Worm (Caenorhabditis elegans) whole organism, mixed stage, embryonic: ENCODE results near the gene apc-17.
A peak's percentile ranks its signal among the peaks of the same experiment; 100 is the strongest.

Source experiments
- M03D4.4 ChIP-seq: sonication (generic microtip); optimal IDR thresholded peaks from 2 replicates; lab custom pipeline; 2017; ENCODE audit warnings: mild to moderate bottlenecking, missing genetic modification characterization, missing compliant biosample characterization
- bed-3 ChIP-seq: fragments of 200-800 bp; sonication (Bioruptor generic); optimal IDR thresholded peaks from 3 replicates; lab custom pipeline; 2018; ENCODE audit warnings: mild to moderate bottlenecking, missing genetic modification characterization, moderate library complexity, missing compliant biosample characterization
- blmp-1 ChIP-seq: fragments of 150-350 bp; optimal IDR thresholded peaks from 2 replicates; lab custom pipeline; 2014; ENCODE audit warnings: missing biosample characterization, missing genetic modification characterization
- ceh-39 ChIP-seq: fragments of 150-350 bp; optimal IDR thresholded peaks from 2 replicates; lab custom pipeline; 2014; ENCODE audit warnings: missing biosample characterization, missing genetic modification characterization
- ceh-43 ChIP-seq: fragments of 200-800 bp; sonication (Bioruptor generic); optimal IDR thresholded peaks from 2 replicates; lab custom pipeline; 2018; ENCODE audit warnings: mild to moderate bottlenecking, missing genetic modification characterization, moderate library complexity, missing compliant biosample characterization
- ceh-83 ChIP-seq: fragments of 200-800 bp; sonication (Bioruptor generic); optimal IDR thresholded peaks from 2 replicates; lab custom pipeline; 2018; ENCODE audit warnings: mild to moderate bottlenecking, missing genetic modification characterization, missing compliant biosample characterization
- ces-1 ChIP-seq: fragments of 150-350 bp; optimal IDR thresholded peaks from 2 replicates; lab custom pipeline; 2014; ENCODE audit warnings: missing biosample characterization, missing genetic modification reagents, missing genetic modification characterization
- drap-1 ChIP-seq: fragments of 200-800 bp; sonication (Bioruptor generic); optimal IDR thresholded peaks from 3 replicates; lab custom pipeline; 2018; ENCODE audit warnings: mild to moderate bottlenecking, missing genetic modification characterization, missing compliant biosample characterization
- elt-1 ChIP-seq: sonication (generic microtip); optimal IDR thresholded peaks from 2 replicates; lab custom pipeline; 2017; ENCODE audit warnings: missing genetic modification characterization, mild to moderate bottlenecking, missing compliant biosample characterization, antibody characterized with exemption, moderate library complexity, borderline replicate concordance; ENCODE audit not compliant: insufficient read depth
- elt-3 ChIP-seq: fragments of 150-350 bp; optimal IDR thresholded peaks from 2 replicates; lab custom pipeline; 2014; ENCODE audit warnings: missing biosample characterization, missing genetic modification characterization
- ham-2 ChIP-seq: fragments of 200-800 bp; sonication (Bioruptor generic); optimal IDR thresholded peaks from 2 replicates; lab custom pipeline; 2018; ENCODE audit warnings: mild to moderate bottlenecking, missing genetic modification characterization, missing compliant biosample characterization
- hlh-1 ChIP-seq: fragments of 150-350 bp; optimal IDR thresholded peaks from 2 replicates; lab custom pipeline; 2014; ENCODE audit warnings: missing biosample characterization, missing genetic modification reagents, missing genetic modification characterization
- lin-13 ChIP-seq: fragments of 150-350 bp; optimal IDR thresholded peaks from 2 replicates; lab custom pipeline; 2014; ENCODE audit warnings: missing biosample characterization, missing genetic modification characterization
- lin-32 ChIP-seq: fragments of 200-800 bp; sonication (Bioruptor generic); optimal IDR thresholded peaks from 2 replicates; lab custom pipeline; 2018; ENCODE audit warnings: mild to moderate bottlenecking, missing genetic modification characterization, missing compliant biosample characterization
- lsy-2 ChIP-seq: fragments of 150-350 bp; optimal IDR thresholded peaks from 2 replicates; lab custom pipeline; 2014; ENCODE audit warnings: missing biosample characterization, missing genetic modification characterization
- mep-1 ChIP-seq: fragments of 150-350 bp; optimal IDR thresholded peaks from 2 replicates; lab custom pipeline; 2017; ENCODE audit warnings: missing biosample characterization, missing genetic modification reagents, missing genetic modification characterization, inconsistent platforms
- mls-2 ChIP-seq: sonication (generic microtip); optimal IDR thresholded peaks from 2 replicates; lab custom pipeline; 2016; ENCODE audit warnings: mild to moderate bottlenecking, missing genetic modification characterization, moderate library complexity, missing compliant biosample characterization
- nhr-2 ChIP-seq: fragments of 150-350 bp; optimal IDR thresholded peaks from 2 replicates; lab custom pipeline; 2014; ENCODE audit warnings: missing biosample characterization, missing genetic modification characterization
- nhr-237 ChIP-seq: fragments of 150-350 bp; optimal IDR thresholded peaks from 2 replicates; lab custom pipeline; 2014; ENCODE audit warnings: missing biosample characterization, missing genetic modification characterization
- nhr-28 ChIP-seq: fragments of 150-350 bp; optimal IDR thresholded peaks from 2 replicates; lab custom pipeline; 2014; ENCODE audit warnings: missing biosample characterization, missing genetic modification characterization
- nhr-76 ChIP-seq: sonication (generic microtip); optimal IDR thresholded peaks from 2 replicates; lab custom pipeline; 2017; ENCODE audit warnings: missing biosample characterization, missing genetic modification characterization
- sem-2 ChIP-seq: fragments of 200-800 bp; sonication (Bioruptor generic); optimal IDR thresholded peaks from 2 replicates; lab custom pipeline; 2018; ENCODE audit warnings: mild to moderate bottlenecking, missing genetic modification characterization, missing compliant biosample characterization
- snpc-4 ChIP-seq: fragments of 150-350 bp; optimal IDR thresholded peaks from 2 replicates; lab custom pipeline; 2014; ENCODE audit warnings: missing biosample characterization, missing genetic modification characterization
- sptf-1 ChIP-seq: sonication (generic microtip); optimal IDR thresholded peaks from 2 replicates; lab custom pipeline; 2017; ENCODE audit warnings: mild to moderate bottlenecking, missing genetic modification characterization, moderate library complexity, missing compliant biosample characterization
- tbx-8 ChIP-seq: fragments of 200-800 bp; sonication (Bioruptor generic); optimal IDR thresholded peaks from 2 replicates; lab custom pipeline; 2018; ENCODE audit warnings: mild to moderate bottlenecking, missing genetic modification characterization, moderate library complexity, missing compliant biosample characterization
- unc-120 ChIP-seq: sonication (generic microtip); optimal IDR thresholded peaks from 2 replicates; lab custom pipeline; 2017; ENCODE audit warnings: missing genetic modification characterization, missing compliant biosample characterization; ENCODE audit not compliant: poor library complexity, severe bottlenecking
- unc-39 ChIP-seq: fragments of 150-350 bp; optimal IDR thresholded peaks from 2 replicates; lab custom pipeline; 2014; ENCODE audit warnings: missing biosample characterization, missing genetic modification characterization
- unc-62 ChIP-seq: fragments of 150-350 bp; optimal IDR thresholded peaks from 2 replicates; lab custom pipeline; 2014; ENCODE audit warnings: missing biosample characterization, missing genetic modification reagents, missing genetic modification characterization
- zip-8 ChIP-seq: fragments of 150-350 bp; optimal IDR thresholded peaks from 2 replicates; lab custom pipeline; 2014; ENCODE audit warnings: missing biosample characterization, missing genetic modification characterization
- ztf-11 ChIP-seq: fragments of 150-350 bp; optimal IDR thresholded peaks from 2 replicates; lab custom pipeline; 2014; ENCODE audit warnings: missing biosample characterization, missing genetic modification characterization

The apc-17 gene

DNA sequence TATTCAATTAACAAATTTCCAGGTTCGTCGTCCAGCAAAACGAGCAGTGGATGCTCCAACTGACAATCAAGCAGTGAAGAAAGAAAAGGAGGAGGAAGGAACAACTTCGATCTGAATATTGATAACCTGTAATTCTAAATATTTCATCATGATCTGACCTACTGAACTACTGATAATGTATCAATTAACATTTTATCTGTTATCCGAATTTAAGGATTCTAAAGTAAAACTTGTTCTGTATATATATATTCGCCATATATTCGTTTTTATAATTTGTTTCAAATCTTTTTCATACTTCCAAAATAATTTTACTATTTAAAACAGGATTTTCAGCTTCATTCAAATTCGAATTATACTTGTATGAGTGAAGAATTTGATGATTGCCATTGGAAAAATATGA is at the start of gene apc-17:
Gene apc-17, plus strand, starts transcription at position 301 of the 400 bp plus-strand sequence.
- TF ChIP-seq ceh-83 (GFP tag; lab: Kevin White, UChicago) = no peak
- no peak for TF ChIP-seq mls-2
- TF ChIP-seq unc-62 (GFP tag; lab: Kevin White, UChicago) = no peak
- TF ChIP-seq sptf-1 (tag; lab: Kevin White, UChicago) = no peak
- TF ChIP-seq M03D4.4 (tag; lab: Kevin White, UChicago) = no peak
- no peak for TF ChIP-seq drap-1 (GFP tag; lab: Kevin White, UChicago)
- TF ChIP-seq sem-2 (GFP tag; lab: Kevin White, UChicago) = no peak
- TF ChIP-seq bed-3 (GFP tag; lab: Kevin White, UChicago) = no peak
- no peak for TF ChIP-seq unc-39 (tag; lab: Kevin White, UChicago)

DNA sequence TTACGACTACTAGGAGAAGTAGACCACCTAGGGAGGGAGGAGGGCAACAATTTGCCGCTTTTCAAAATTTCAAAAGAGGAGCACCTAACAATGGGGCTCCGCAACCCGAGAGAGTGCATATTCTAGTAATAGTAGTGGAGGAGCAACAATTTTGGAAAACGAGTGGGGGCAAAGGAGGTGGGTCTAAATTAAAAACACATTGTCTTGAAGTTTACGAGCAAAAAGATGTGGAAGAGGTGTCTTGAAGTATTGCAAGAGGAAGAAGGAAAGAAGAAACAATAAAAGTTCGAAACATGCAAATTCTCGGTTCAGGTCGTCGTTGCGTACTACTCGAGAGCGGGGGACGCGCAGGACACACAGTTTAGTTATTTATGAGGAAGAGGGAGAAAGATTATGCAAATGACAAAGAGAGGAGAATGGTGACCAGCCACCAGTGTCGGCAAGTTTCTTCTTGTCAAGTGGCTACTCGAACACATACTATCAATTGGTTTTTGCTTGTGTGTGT is 43.7 kb upstream of the apc-17 start:
- TF ChIP-seq hlh-1 (no peak), nhr-28 (no peak), elt-3 (no peak), ceh-39 (tag; lab: Kevin White, UChicago) (no peak), ceh-83 (GFP tag; lab: Kevin White, UChicago) (no peak), zip-8 (tag; lab: Kevin White, UChicago) (no peak), ces-1 (GFP tag; lab: Kevin White, UChicago) (no peak), unc-120 (no peak), elt-1 (tag; lab: Kevin White, UChicago) (no peak), snpc-4 (tag; lab: Kevin White, UChicago) (no peak), ztf-11 (tag; lab: Kevin White, UChicago) (no peak), ham-2 (GFP tag; lab: Kevin White, UChicago) (no peak), lsy-2 (tag; lab: Kevin White, UChicago) (no peak), unc-39 (tag; lab: Kevin White, UChicago) (no peak), mep-1 (tag; lab: Kevin White, UChicago) (no peak), tbx-8 (GFP tag; lab: Kevin White, UChicago) (no peak), drap-1 (GFP tag; lab: Kevin White, UChicago) (no peak), mls-2 (no peak)

- TF ChIP-seq elt-3 = no peak
- TF ChIP-seq ces-1 (GFP tag; lab: Kevin White, UChicago) = peak; percentile 63
- TF ChIP-seq blmp-1 (tag; lab: Kevin White, UChicago) = no peak
- TF ChIP-seq ceh-43 (GFP tag; lab: Kevin White, UChicago) = no peak
- peak; percentile 19 for TF ChIP-seq sptf-1 (tag; lab: Kevin White, UChicago)
Measured at ce11 chrII:11072565-11072964, 35.4 kb upstream of the apc-17 start.

- TF ChIP-seq ham-2 (GFP tag; lab: Kevin White, UChicago) (no peak), lin-13 (tag; lab: Kevin White, UChicago) (no peak), nhr-76 (tag; lab: Kevin White, UChicago) (no peak), mls-2 (no peak), nhr-2 (tag; lab: Kevin White, UChicago) (no peak), lin-32 (GFP tag; lab: Kevin White, UChicago) (no peak), elt-1 (tag; lab: Kevin White, UChicago) (peak; percentile 82), snpc-4 (tag; lab: Kevin White, UChicago) (no peak)
Measured at ce11 chrII:11076550-11076949, 31.4 kb upstream of the apc-17 start.

DNA sequence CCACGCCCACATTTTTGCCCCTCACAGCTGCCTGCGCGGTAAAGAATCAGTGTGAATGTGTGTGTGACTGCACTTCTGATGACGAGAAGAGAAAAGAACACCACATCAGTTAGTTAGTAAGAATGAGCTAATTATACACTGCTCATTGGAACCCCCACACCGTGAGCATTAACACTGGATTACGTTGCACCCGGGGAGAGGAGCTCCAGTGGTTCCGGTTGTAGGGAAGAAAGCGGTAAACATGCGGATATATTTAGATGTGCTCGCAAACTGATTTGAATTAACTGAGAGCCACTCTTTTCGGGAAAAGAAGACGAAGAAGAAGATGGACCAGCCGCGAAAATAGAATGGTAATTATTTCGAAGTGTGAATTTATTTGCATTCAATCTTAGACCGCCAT is 21.2 kb upstream of the apc-17 start:
- no peak for TF ChIP-seq nhr-237 (tag; lab: Kevin White, UChicago)
- peak; percentile 63 for TF ChIP-seq ces-1 (GFP tag; lab: Kevin White, UChicago)
- TF ChIP-seq, all 35 proteins: peak for 1

ce11 chrII:11088137-11088536 is 19.8 kb upstream of the apc-17 start:
- peak; percentile 97 for TF ChIP-seq ces-1 (GFP tag; lab: Kevin White, UChicago)
- TF ChIP-seq mls-2 = peak; percentile 30
- no peak for TF ChIP-seq zip-8 (tag; lab: Kevin White, UChicago)
